Fruit fly (Drosophila melanogaster): ENCODE data around the gene CG16953.

Gene CG16953

DNA sequence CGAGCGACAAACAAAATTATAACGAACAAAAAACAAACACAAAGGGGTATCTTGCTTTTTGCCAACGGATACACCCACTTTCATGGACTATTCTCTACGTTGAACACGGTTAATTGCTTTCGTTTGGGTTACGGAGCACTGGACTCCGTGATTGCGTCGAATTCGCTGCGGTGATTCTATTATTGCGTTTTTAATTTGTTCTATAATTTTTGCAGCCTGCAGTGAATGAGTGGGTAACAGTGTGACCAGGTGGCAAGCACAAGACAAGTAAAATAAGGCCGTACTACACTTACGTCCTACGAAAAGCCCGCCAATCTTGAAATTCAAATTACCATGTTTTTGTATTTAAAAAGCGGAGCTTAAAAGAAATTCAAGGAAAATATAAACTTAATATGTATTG, at the start of gene CG16953:
Gene CG16953, minus strand, starts transcription at position 268 of the 400 bp plus-strand sequence.
- TF ChIP-seq Dll (optimal IDR thresholded peaks at IDR 0.05) (no peak), pan (optimal IDR thresholded peaks at IDR 0.05) (no peak), EcR (GFP tag; optimal IDR thresholded peaks at IDR 0.05) (no peak), psq (optimal IDR thresholded peaks at IDR 0.05) (no peak), CG8478 (optimal IDR thresholded peaks at IDR 0.05) (no peak), usp (GFP tag; optimal IDR thresholded peaks at IDR 0.05) (no peak)

DNA sequence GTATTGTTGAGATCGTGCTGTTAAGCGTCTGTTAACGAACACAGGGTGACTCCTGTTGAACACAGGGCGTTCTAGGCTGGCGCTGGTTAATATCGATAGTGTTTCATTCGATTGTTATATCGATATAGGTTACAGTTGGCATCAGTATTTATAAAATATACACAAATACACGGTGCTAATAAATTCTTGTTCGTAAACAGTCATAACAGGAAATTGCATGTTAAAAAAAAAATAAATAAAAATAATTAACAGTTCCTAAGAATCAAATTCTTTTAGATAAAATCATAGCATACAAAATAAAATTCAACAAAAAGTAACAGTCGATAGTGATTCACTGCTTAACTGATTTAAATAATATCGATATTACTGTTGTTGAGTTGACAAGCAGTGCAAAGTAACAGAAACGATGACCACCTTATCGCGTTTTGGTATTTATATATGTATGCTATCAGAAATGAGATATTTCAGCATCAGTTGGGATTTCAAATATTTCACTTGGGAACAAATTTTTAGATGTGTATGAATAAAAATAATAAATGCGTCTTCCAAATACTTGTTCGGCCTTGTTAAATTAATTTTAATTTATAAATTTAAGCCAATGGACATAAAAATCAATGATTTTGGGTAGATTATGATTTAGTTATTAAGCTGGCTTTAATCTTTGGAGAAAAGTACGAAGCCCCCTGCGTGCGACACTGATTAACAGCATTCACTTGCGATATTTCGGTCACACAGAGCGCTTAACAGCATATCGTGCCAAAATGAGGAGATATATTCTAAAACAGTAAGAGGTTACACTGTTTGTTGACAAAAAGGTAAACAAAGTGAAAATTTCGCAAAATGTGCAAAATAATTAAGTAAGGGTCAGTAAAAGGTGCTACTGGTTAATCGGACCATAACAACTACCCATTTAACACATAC, 49.3 kb upstream of the CG16953 start, which contains the start of the genes Pi3K92E and Lrrk:
Gene Pi3K92E, minus strand, starts transcription at position 59 of the 921 bp plus-strand sequence.
Gene Lrrk, plus strand, starts transcription at position 807 of the 921 bp plus-strand sequence.
- no peak for TF ChIP-seq psq (optimal IDR thresholded peaks at IDR 0.05)
- no peak for TF ChIP-seq CG8478 (optimal IDR thresholded peaks at IDR 0.05)
- TF ChIP-seq usp (GFP tag; optimal IDR thresholded peaks at IDR 0.05) = no peak
- no peak for TF ChIP-seq Dll (optimal IDR thresholded peaks at IDR 0.05)
- no peak for TF ChIP-seq EcR (GFP tag; optimal IDR thresholded peaks at IDR 0.05)
- TF ChIP-seq pan (optimal IDR thresholded peaks at IDR 0.05) = no peak

dm6 chr3R:20633984-20634446, 48.4 kb upstream of the CG16953 start:
- no peak for TF ChIP-seq Dll (optimal IDR thresholded peaks at IDR 0.05)
- TF ChIP-seq CG8478 (optimal IDR thresholded peaks at IDR 0.05) = no peak
- no peak for TF ChIP-seq psq (optimal IDR thresholded peaks at IDR 0.05)
- no peak for TF ChIP-seq usp (GFP tag; optimal IDR thresholded peaks at IDR 0.05)
- TF ChIP-seq EcR (GFP tag; optimal IDR thresholded peaks at IDR 0.05) = no peak

- TF ChIP-seq EcR (GFP tag; optimal IDR thresholded peaks at IDR 0.05) (no peak), pan (optimal IDR thresholded peaks at IDR 0.05) (no peak), usp (GFP tag; optimal IDR thresholded peaks at IDR 0.05) (no peak), psq (optimal IDR thresholded peaks at IDR 0.05) (no peak), CG8478 (optimal IDR thresholded peaks at IDR 0.05) (no peak), Dll (optimal IDR thresholded peaks at IDR 0.05) (no peak)
These were observed 40.5 kb upstream of the CG16953 start for dm6 chr3R:20626123-20626522.

- no peak for TF ChIP-seq Dll (optimal IDR thresholded peaks at IDR 0.05)
- TF ChIP-seq EcR (GFP tag; optimal IDR thresholded peaks at IDR 0.05) = no peak
- no peak for TF ChIP-seq usp (GFP tag; optimal IDR thresholded peaks at IDR 0.05)
- TF ChIP-seq psq (optimal IDR thresholded peaks at IDR 0.05) = no peak
- TF ChIP-seq CG8478 (optimal IDR thresholded peaks at IDR 0.05) = no peak
- TF ChIP-seq pan (optimal IDR thresholded peaks at IDR 0.05) = no peak
These were observed 36.9 kb upstream of the CG16953 start for dm6 chr3R:20622297-20623168.

dm6 chr3R:20621805-20622286, 36.2 kb upstream of the CG16953 start, which contains the start of gene H:
TSS of gene H (plus strand) at chr3R:20621938.
- no peak for TF ChIP-seq usp (GFP tag; optimal IDR thresholded peaks at IDR 0.05)
- TF ChIP-seq psq (optimal IDR thresholded peaks at IDR 0.05) = no peak
- no peak for TF ChIP-seq Dll (optimal IDR thresholded peaks at IDR 0.05)
- no peak for TF ChIP-seq pan (optimal IDR thresholded peaks at IDR 0.05)
- TF ChIP-seq CG8478 (optimal IDR thresholded peaks at IDR 0.05) = no peak
- no peak for TF ChIP-seq EcR (GFP tag; optimal IDR thresholded peaks at IDR 0.05)

- TF ChIP-seq CG8478 (optimal IDR thresholded peaks at IDR 0.05) (no peak), usp (GFP tag; optimal IDR thresholded peaks at IDR 0.05) (no peak), psq (optimal IDR thresholded peaks at IDR 0.05) (no peak), EcR (GFP tag; optimal IDR thresholded peaks at IDR 0.05) (no peak), pan (optimal IDR thresholded peaks at IDR 0.05) (no peak), Dll (optimal IDR thresholded peaks at IDR 0.05) (no peak)
These were observed 33.3 kb upstream of the CG16953 start for dm6 chr3R:20618947-20619346.

DNA sequence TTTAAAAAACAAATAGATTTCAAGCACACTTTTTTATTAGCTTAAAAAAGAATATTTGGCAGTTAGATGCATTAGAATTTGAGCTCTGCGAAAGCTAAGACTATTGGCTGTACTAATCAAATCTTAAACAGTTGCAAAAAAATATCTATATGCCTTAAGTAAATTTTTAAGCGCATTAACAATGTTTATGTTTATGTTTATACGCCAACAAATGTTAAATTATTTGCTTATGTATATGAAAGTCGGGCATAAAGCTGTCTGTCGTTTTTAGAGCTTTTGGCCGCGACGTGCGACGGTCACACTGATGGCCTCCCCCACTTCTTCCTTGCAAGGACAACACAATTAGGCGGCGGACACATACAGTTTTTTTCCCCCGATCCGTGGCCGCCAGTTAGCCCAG, 31.9 kb upstream of the CG16953 start, which contains the start of gene CG5466:
Gene CG5466, plus strand, starts transcription at position 301 of the 400 bp plus-strand sequence.
- TF ChIP-seq usp (GFP tag; optimal IDR thresholded peaks at IDR 0.05) = no peak
- no peak for TF ChIP-seq Dll (optimal IDR thresholded peaks at IDR 0.05)
- TF ChIP-seq pan (optimal IDR thresholded peaks at IDR 0.05) = no peak
- no peak for TF ChIP-seq CG8478 (optimal IDR thresholded peaks at IDR 0.05)
- TF ChIP-seq EcR (GFP tag; optimal IDR thresholded peaks at IDR 0.05) = no peak
- TF ChIP-seq psq (optimal IDR thresholded peaks at IDR 0.05) = no peak

DNA sequence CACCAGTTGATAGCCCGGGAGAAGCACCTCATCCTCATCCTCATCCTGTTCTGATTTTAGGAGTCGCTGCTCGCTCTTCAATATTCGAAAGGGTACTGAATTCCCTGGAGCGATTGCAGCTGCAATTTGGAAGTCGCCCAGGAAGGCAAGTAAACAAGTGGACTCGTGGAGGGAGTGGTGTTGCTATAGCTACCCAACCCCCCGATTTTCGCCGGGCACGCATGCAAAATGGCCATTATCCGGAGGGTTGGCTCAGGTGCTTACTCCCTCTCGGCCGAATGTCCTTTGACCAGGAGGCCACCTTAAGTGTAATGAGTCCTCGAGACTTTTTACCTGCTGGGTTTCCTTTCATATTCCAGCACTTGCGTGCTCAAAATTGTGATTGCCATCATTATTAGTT, 31.2 kb upstream of the CG16953 start, which contains the start of gene CG15923:
Gene CG15923, minus strand, starts transcription at position 101 of the 400 bp plus-strand sequence.
- TF ChIP-seq usp (GFP tag; optimal IDR thresholded peaks at IDR 0.05) (no peak), EcR (GFP tag; optimal IDR thresholded peaks at IDR 0.05) (no peak), pan (optimal IDR thresholded peaks at IDR 0.05) (no peak), Dll (optimal IDR thresholded peaks at IDR 0.05) (no peak), CG8478 (optimal IDR thresholded peaks at IDR 0.05) (no peak)

dm6 chr3R:20608199-20608598, 22.6 kb upstream of the CG16953 start:
- TF ChIP-seq usp (GFP tag; optimal IDR thresholded peaks at IDR 0.05) (no peak), pan (optimal IDR thresholded peaks at IDR 0.05) (no peak), CG8478 (optimal IDR thresholded peaks at IDR 0.05) (no peak), Dll (optimal IDR thresholded peaks at IDR 0.05) (no peak), EcR (GFP tag; optimal IDR thresholded peaks at IDR 0.05) (no peak), psq (optimal IDR thresholded peaks at IDR 0.05) (no peak)

DNA sequence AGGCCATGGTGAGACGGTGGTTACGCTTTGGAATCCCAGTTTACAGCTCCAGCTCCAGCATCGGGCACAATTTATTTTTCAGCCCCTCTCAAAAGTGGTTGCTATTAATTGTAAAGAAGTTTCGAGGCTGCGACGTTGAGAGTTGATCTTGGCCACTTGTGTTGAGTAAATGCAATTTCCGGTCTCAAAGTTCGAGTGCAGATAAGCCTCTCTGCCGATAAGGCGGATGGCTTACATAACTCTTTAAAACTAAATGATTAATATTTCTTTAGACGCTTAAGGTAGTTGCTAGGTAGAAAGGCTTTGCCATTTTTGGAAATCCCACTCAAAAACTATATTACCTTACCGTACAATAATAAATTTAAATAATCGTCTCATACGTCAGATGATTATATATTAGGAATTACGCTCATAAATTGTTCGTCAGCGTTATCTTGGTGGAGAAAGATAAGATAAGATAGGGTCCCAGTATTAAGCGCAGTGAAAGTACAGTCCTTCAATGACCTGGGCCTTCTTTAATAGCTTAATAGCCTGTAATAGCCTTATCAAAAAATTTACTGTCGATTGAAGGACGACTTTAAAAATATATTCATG, 20.0 kb upstream of the CG16953 start:
- TF ChIP-seq usp (GFP tag; optimal IDR thresholded peaks at IDR 0.05) (no peak), CG8478 (optimal IDR thresholded peaks at IDR 0.05) (no peak), pan (optimal IDR thresholded peaks at IDR 0.05) (no peak), psq (optimal IDR thresholded peaks at IDR 0.05) (no peak), EcR (GFP tag; optimal IDR thresholded peaks at IDR 0.05) (no peak), Dll (optimal IDR thresholded peaks at IDR 0.05) (no peak)
